Fruit fly (Drosophila melanogaster) whole organism, pupa: ENCODE results near the gene dsx.
A peak's percentile ranks its signal among the peaks of the same experiment; 100 is the strongest.

Experiments
- CG10348 ChIP-seq: fragments of 200-800 bp; sonication (Bioruptor generic); IDR thresholded peaks from 2 replicates; pipeline ENCODE4 v1.3.6; 2022; ENCODE audit warnings: missing biosample characterization, missing genetic modification characterization
- CG12605 ChIP-seq: fragments of 200-800 bp; sonication (Bioruptor generic); IDR thresholded peaks from 2 replicates; pipeline ENCODE4 v1.3.6; 2022; ENCODE audit warnings: missing biosample characterization, missing genetic modification characterization
- CG13204 ChIP-seq: fragments of 200-800 bp; sonication (Bioruptor generic); optimal IDR thresholded peaks from 2 replicates; lab custom pipeline; 2018; ENCODE audit warnings: missing biosample characterization, mild to moderate bottlenecking, missing genetic modification characterization, moderate library complexity
- CG14655 ChIP-seq: fragments of 200-800 bp; sonication (Bioruptor generic); optimal IDR thresholded peaks from 3 replicates; lab custom pipeline; 2017; ENCODE audit warnings: mild to moderate bottlenecking, missing biosample characterization, missing genetic modification reagents, missing genetic modification characterization
- CG15710 ChIP-seq: fragments of 200-800 bp; sonication (Bioruptor generic); optimal IDR thresholded peaks from 2 replicates; lab custom pipeline; 2018; ENCODE audit warnings: missing biosample characterization, mild to moderate bottlenecking, missing genetic modification characterization, moderate library complexity
- CG32121 ChIP-seq: fragments of 200-800 bp; sonication (Bioruptor generic); IDR thresholded peaks from 2 replicates; pipeline ENCODE4 v1.3.6; 2022; ENCODE audit warnings: missing biosample characterization, missing genetic modification characterization
- CG34367 ChIP-seq: fragments of 200-800 bp; sonication (Bioruptor generic); optimal IDR thresholded peaks from 2 replicates; lab custom pipeline; 2018; ENCODE audit warnings: missing biosample characterization, mild to moderate bottlenecking, missing genetic modification characterization
- CG4496 ChIP-seq: fragments of 200-800 bp; sonication (Bioruptor generic); IDR thresholded peaks from 3 replicates; pipeline ENCODE4 v1.3.6; 2022; ENCODE audit warnings: missing biosample characterization, missing genetic modification characterization
- CG8159 ChIP-seq: fragments of 200-800 bp; sonication (Bioruptor generic); optimal IDR thresholded peaks from 3 replicates; lab custom pipeline; 2018; ENCODE audit warnings: missing biosample characterization, mild to moderate bottlenecking, missing genetic modification characterization, moderate library complexity
- CG8301 ChIP-seq: fragments of 200-800 bp; sonication (Bioruptor generic); optimal IDR thresholded peaks from 2 replicates; lab custom pipeline; 2018; ENCODE audit warnings: missing biosample characterization, mild to moderate bottlenecking, missing genetic modification characterization
- CG9948 ChIP-seq: fragments of 200-800 bp; sonication (Bioruptor generic); optimal IDR thresholded peaks from 2 replicates; lab custom pipeline; 2018; ENCODE audit warnings: missing biosample characterization, mild to moderate bottlenecking, missing genetic modification characterization, moderate library complexity
- D1 ChIP-seq: fragments of 200-800 bp; sonication (Bioruptor generic); optimal IDR thresholded peaks from 2 replicates; lab custom pipeline; 2018; ENCODE audit warnings: missing biosample characterization, mild to moderate bottlenecking, missing genetic modification characterization, moderate library complexity
- EcR ChIP-seq: fragments of 200-800 bp; sonication (Bioruptor generic); optimal IDR thresholded peaks from 3 replicates; lab custom pipeline; 2019; ENCODE audit warnings: missing biosample characterization, missing genetic modification characterization, mild to moderate bottlenecking, moderate library complexity, missing genetic modification reagents
- Ets98B ChIP-seq: fragments of 200-800 bp; sonication (Bioruptor generic); IDR thresholded peaks from 2 replicates; pipeline ENCODE4 v1.3.6; 2022; ENCODE audit warnings: missing biosample characterization, missing genetic modification characterization
- Pif1A ChIP-seq: fragments of 200-800 bp; sonication (Bioruptor generic); optimal IDR thresholded peaks from 3 replicates; lab custom pipeline; 2016; ENCODE audit warnings: missing biosample characterization, missing genetic modification characterization
- Pif1B ChIP-seq: fragments of 200-800 bp; sonication (Bioruptor generic); optimal IDR thresholded peaks from 3 replicates; lab custom pipeline; 2016; ENCODE audit warnings: missing biosample characterization, missing genetic modification characterization
- Snoo ChIP-seq: fragments of 200-800 bp; sonication (Bioruptor generic); optimal IDR thresholded peaks from 3 replicates; lab custom pipeline; 2017; ENCODE audit warnings: missing biosample characterization, mild to moderate bottlenecking, missing genetic modification characterization, inconsistent platforms
- fd96Ca ChIP-seq: fragments of 200-800 bp; sonication (Bioruptor generic); IDR thresholded peaks from 3 replicates; pipeline ENCODE4 v1.3.6; 2022; ENCODE audit warnings: missing biosample characterization, missing genetic modification characterization
- gl ChIP-seq: fragments of 200-800 bp; sonication (Bioruptor generic); optimal IDR thresholded peaks from 2 replicates; lab custom pipeline; 2018; ENCODE audit warnings: missing biosample characterization, mild to moderate bottlenecking, missing genetic modification characterization
- rn ChIP-seq: fragments of 200-800 bp; sonication (Bioruptor generic); IDR thresholded peaks from 2 replicates; pipeline ENCODE4 v1.3.6; 2022; ENCODE audit warnings: missing biosample characterization, missing genetic modification characterization

The dsx gene

dm6 chr3R:7950147-7950546, 17.1 kb downstream of the dsx start:
- TF ChIP-seq CG15710 (tag; lab: Kevin White, UChicago), result no peak
- TF ChIP-seq CG12605 (GFP tag; lab: Robert Waterston, UW), result no peak
- no peak for TF ChIP-seq gl (tag; lab: Kevin White, UChicago)
- no peak for TF ChIP-seq Pif1B (GFP tag; lab: Kevin White, UChicago)
- no peak for TF ChIP-seq CG8159 (tag; lab: Kevin White, UChicago)
- TF ChIP-seq Ets98B (GFP tag; lab: Robert Waterston, UW), result no peak
- no peak for TF ChIP-seq Snoo (tag; lab: Kevin White, UChicago)
- no peak for TF ChIP-seq CG10348 (GFP tag; lab: Robert Waterston, UW)

dm6 chr3R:7947349-7947748, 19.9 kb downstream of the dsx start:
- peak; percentile 31; the same call in 1 of the 2 replicates for TF ChIP-seq Ets98B (GFP tag; lab: Robert Waterston, UW)
- no peak for TF ChIP-seq D1 (tag; lab: Kevin White, UChicago)
- TF ChIP-seq CG4496 (GFP tag; lab: Robert Waterston, UW), result peak; percentile 37; the same call in 1 of the 3 replicates
- TF ChIP-seq CG8159 (tag; lab: Kevin White, UChicago), result no peak
- TF ChIP-seq CG12605 (GFP tag; lab: Robert Waterston, UW), result peak; percentile 32; the same call in 1 of the 2 replicates
- peak; percentile 15 for TF ChIP-seq CG8301
- peak; percentile 68 for TF ChIP-seq CG32121 (GFP tag; lab: Robert Waterston, UW)
- TF ChIP-seq CG14655, result peak; percentile 34

- TF ChIP-seq CG14655, result peak; percentile 39
- TF ChIP-seq CG32121 (GFP tag; lab: Robert Waterston, UW), result peak; percentile 26; the same call in 1 of the 2 replicates
- no peak for TF ChIP-seq Pif1A
- peak; percentile 5 for TF ChIP-seq CG8301
- peak; percentile 1 for TF ChIP-seq CG15710 (tag; lab: Kevin White, UChicago)
Measured at dm6 chr3R:7944699-7945349, 22.4 kb downstream of the dsx start.

dm6 chr3R:7936786-7937363, 30.3 kb downstream of the dsx start:
- TF ChIP-seq CG13204, result peak; percentile 30
- no peak for TF ChIP-seq CG8159 (tag; lab: Kevin White, UChicago)

dm6 chr3R:7926354-7926753, 40.9 kb downstream of the dsx start:
- TF ChIP-seq CG8301 (no peak), CG32121 (GFP tag; lab: Robert Waterston, UW) (no peak), Snoo (tag; lab: Kevin White, UChicago) (no peak), CG34367 (tag; lab: Kevin White, UChicago) (no peak), CG13204 (no peak), gl (tag; lab: Kevin White, UChicago) (no peak), rn (GFP tag; lab: Robert Waterston, UW) (no peak), CG15710 (tag; lab: Kevin White, UChicago) (no peak), CG8159 (tag; lab: Kevin White, UChicago) (no peak), CG12605 (GFP tag; lab: Robert Waterston, UW) (no peak)

- TF ChIP-seq CG9948 (no peak), rn (GFP tag; lab: Robert Waterston, UW) (no peak), CG13204 (no peak), CG8159 (tag; lab: Kevin White, UChicago) (no peak), CG8301 (no peak), EcR (no peak), Snoo (tag; lab: Kevin White, UChicago) (no peak), D1 (tag; lab: Kevin White, UChicago) (no peak), CG12605 (GFP tag; lab: Robert Waterston, UW) (no peak), CG10348 (GFP tag; lab: Robert Waterston, UW) (no peak), fd96Ca (GFP tag; lab: Robert Waterston, UW) (no peak), CG32121 (GFP tag; lab: Robert Waterston, UW) (no peak), gl (tag; lab: Kevin White, UChicago) (no peak), Pif1B (GFP tag; lab: Kevin White, UChicago) (no peak), CG34367 (tag; lab: Kevin White, UChicago) (no peak)
Measured at dm6 chr3R:7920196-7920595, 47.0 kb downstream of the dsx start, which contains the start of the genes CG10445 and lds. TSS of gene CG10445 (minus strand) at chr3R:7920299. TSS of gene lds (plus strand) at chr3R:7920431.

- TF ChIP-seq gl (tag; lab: Kevin White, UChicago) (no peak), CG15710 (tag; lab: Kevin White, UChicago) (no peak), CG8159 (tag; lab: Kevin White, UChicago) (no peak), CG10348 (GFP tag; lab: Robert Waterston, UW) (no peak)
Measured at dm6 chr3R:7913551-7913950, 53.7 kb downstream of the dsx start, which contains the start of gene kipf. TSS of gene kipf (plus strand) at chr3R:7913851.
